Worm (Caenorhabditis elegans) whole organism, L3 larva: Measurements from ENCODE around the gene wrt-8.

Source experiments
- R02D3.7 ChIP-seq: fragments of 150-350 bp; optimal IDR thresholded peaks from 2 replicates; lab custom pipeline; 2014; ENCODE audit warnings: missing biosample characterization, missing genetic modification characterization
- aly-2 ChIP-seq: fragments of 150-350 bp; optimal IDR thresholded peaks from 2 replicates; lab custom pipeline; 2014; ENCODE audit warnings: missing biosample characterization, missing genetic modification characterization
- ceh-16 ChIP-seq: sonication (generic microtip); optimal IDR thresholded peaks from 2 replicates; lab custom pipeline; 2017; ENCODE audit warnings: missing biosample characterization, missing genetic modification characterization
- ceh-28 ChIP-seq: fragments of 150-350 bp; optimal IDR thresholded peaks from 2 replicates; lab custom pipeline; 2014; ENCODE audit warnings: missing biosample characterization, missing genetic modification reagents, missing genetic modification characterization
- ceh-82 ChIP-seq: fragments of 150-350 bp; optimal IDR thresholded peaks from 2 replicates; lab custom pipeline; 2014; ENCODE audit warnings: missing biosample characterization, missing genetic modification characterization
- daf-12 ChIP-seq: fragments of 150-350 bp; optimal IDR thresholded peaks from 2 replicates; lab custom pipeline; 2014; ENCODE audit warnings: missing biosample characterization, missing genetic modification reagents, missing genetic modification characterization
- egl-27 ChIP-seq: sonication (generic microtip); optimal IDR thresholded peaks from 4 replicates; lab custom pipeline; 2017; ENCODE audit warnings: missing biosample characterization, missing genetic modification reagents, missing genetic modification characterization
- egl-5 ChIP-seq: fragments of 150-350 bp; optimal IDR thresholded peaks from 2 replicates; lab custom pipeline; 2017; ENCODE audit warnings: missing biosample characterization, missing genetic modification reagents, missing genetic modification characterization, inconsistent platforms
- elt-1 ChIP-seq: fragments of 150-350 bp; optimal IDR thresholded peaks from 2 replicates; lab custom pipeline; 2014; ENCODE audit warnings: missing biosample characterization, missing genetic modification characterization
- fkh-10 ChIP-seq: sonication (generic microtip); optimal IDR thresholded peaks from 2 replicates; lab custom pipeline; 2017; ENCODE audit warnings: missing biosample characterization, missing genetic modification reagents, missing genetic modification characterization
- fkh-2 ChIP-seq: fragments of 150-350 bp; optimal IDR thresholded peaks from 2 replicates; lab custom pipeline; 2014; ENCODE audit warnings: missing biosample characterization, missing genetic modification reagents, missing genetic modification characterization
- fos-1 ChIP-seq: fragments of 150-350 bp; optimal IDR thresholded peaks from 2 replicates; lab custom pipeline; 2014; ENCODE audit warnings: missing biosample characterization, missing genetic modification characterization
- hmg-11 ChIP-seq: sonication (generic microtip); optimal IDR thresholded peaks from 2 replicates; lab custom pipeline; 2016; ENCODE audit warnings: missing genetic modification characterization, missing compliant biosample characterization
- jun-1 ChIP-seq: fragments of 150-350 bp; optimal IDR thresholded peaks from 2 replicates; lab custom pipeline; 2014; ENCODE audit warnings: missing biosample characterization, missing genetic modification reagents, missing genetic modification characterization
- lin-15B ChIP-seq: fragments of 150-350 bp; optimal IDR thresholded peaks from 2 replicates; lab custom pipeline; 2014; ENCODE audit warnings: missing biosample characterization, missing genetic modification characterization
- lin-39 ChIP-seq: fragments of 150-350 bp; optimal IDR thresholded peaks from 2 replicates; lab custom pipeline; 2018; ENCODE audit warnings: missing biosample characterization, missing genetic modification reagents, missing genetic modification characterization
- lsy-12 ChIP-seq: sonication (generic microtip); optimal IDR thresholded peaks from 2 replicates; lab custom pipeline; 2016; ENCODE audit warnings: mild to moderate bottlenecking, missing genetic modification characterization, missing compliant biosample characterization
- mdl-1 ChIP-seq: fragments of 150-350 bp; optimal IDR thresholded peaks from 2 replicates; lab custom pipeline; 2014; ENCODE audit warnings: missing biosample characterization, missing genetic modification characterization
- mml-1 ChIP-seq: fragments of 150-350 bp; sonication (generic microtip); optimal IDR thresholded peaks from 3 replicates; lab custom pipeline; 2014; ENCODE audit warnings: missing biosample characterization, missing genetic modification characterization
- nfya-1 ChIP-seq: sonication (generic microtip); optimal IDR thresholded peaks from 2 replicates; lab custom pipeline; 2017; ENCODE audit warnings: missing genetic modification characterization, mild to moderate bottlenecking, missing compliant biosample characterization, antibody characterized with exemption, moderate library complexity; ENCODE audit not compliant: insufficient read depth
- nhr-11 ChIP-seq: fragments of 150-350 bp; optimal IDR thresholded peaks from 2 replicates; lab custom pipeline; 2014; ENCODE audit warnings: missing biosample characterization, missing genetic modification characterization
- nhr-23 ChIP-seq: fragments of 150-350 bp; optimal IDR thresholded peaks from 2 replicates; lab custom pipeline; 2014; ENCODE audit warnings: missing biosample characterization, missing genetic modification reagents, missing genetic modification characterization
- nhr-237 ChIP-seq: fragments of 150-350 bp; optimal IDR thresholded peaks from 2 replicates; lab custom pipeline; 2014; ENCODE audit warnings: missing biosample characterization, missing genetic modification characterization
- nhr-25 ChIP-seq: sonication (generic microtip); optimal IDR thresholded peaks from 2 replicates; lab custom pipeline; 2017; ENCODE audit warnings: missing biosample characterization, missing genetic modification characterization
- nhr-43 ChIP-seq: sonication (generic microtip); optimal IDR thresholded peaks from 2 replicates; lab custom pipeline; 2016; ENCODE audit warnings: mild to moderate bottlenecking, missing genetic modification characterization, missing compliant biosample characterization; ENCODE audit not compliant: poor library complexity, severe bottlenecking
- nhr-67 ChIP-seq: fragments of 150-350 bp; optimal IDR thresholded peaks from 2 replicates; lab custom pipeline; 2014; ENCODE audit warnings: missing biosample characterization, missing genetic modification characterization
- pha-4 ChIP-seq: fragments of 150-350 bp; optimal IDR thresholded peaks from 2 replicates; lab custom pipeline; 2014; ENCODE audit warnings: missing biosample characterization, missing genetic modification reagents, missing genetic modification characterization
- sea-2 ChIP-seq: fragments of 150-350 bp; sonication (generic microtip); optimal IDR thresholded peaks from 4 replicates; lab custom pipeline; 2014; ENCODE audit warnings: missing biosample characterization, missing genetic modification reagents, missing genetic modification characterization
- skn-1 ChIP-seq: fragments of 150-350 bp; optimal IDR thresholded peaks from 2 replicates; lab custom pipeline; 2014; ENCODE audit warnings: missing biosample characterization, missing genetic modification characterization
- snpc-4 ChIP-seq: fragments of 150-350 bp; optimal IDR thresholded peaks from 2 replicates; lab custom pipeline; 2014; ENCODE audit warnings: missing biosample characterization, missing genetic modification characterization
- unc-39 ChIP-seq: sonication (generic microtip); optimal IDR thresholded peaks from 4 replicates; lab custom pipeline; 2017; ENCODE audit warnings: missing biosample characterization, missing genetic modification characterization
- unc-62 ChIP-seq: fragments of 150-350 bp; sonication (generic microtip); optimal IDR thresholded peaks from 4 replicates; lab custom pipeline; 2014; ENCODE audit warnings: missing biosample characterization, missing genetic modification reagents, missing genetic modification characterization
- zag-1 ChIP-seq: fragments of 150-350 bp; optimal IDR thresholded peaks from 2 replicates; lab custom pipeline; 2014; ENCODE audit warnings: missing biosample characterization, missing genetic modification characterization
- ztf-11 ChIP-seq: fragments of 150-350 bp; optimal IDR thresholded peaks from 2 replicates; lab custom pipeline; 2014; ENCODE audit warnings: missing biosample characterization, missing genetic modification characterization
- ztf-4 ChIP-seq: fragments of 150-350 bp; optimal IDR thresholded peaks from 2 replicates; lab custom pipeline; 2014; ENCODE audit warnings: missing biosample characterization, missing genetic modification characterization

wrt-8 gene

ce11 chrV:15379817-15380216, 35.4 kb upstream of the wrt-8 start, which contains the start of gene srh-251:
Gene srh-251, minus strand, starts transcription at chrV:15379917.
- no peak for TF ChIP-seq unc-62 (GFP tag; lab: Kevin White, UChicago)
- no peak for TF ChIP-seq nhr-11 (tag; lab: Kevin White, UChicago)

- TF ChIP-seq R02D3.7 (tag; lab: Kevin White, UChicago) = no peak
- TF ChIP-seq pha-4 (tag; lab: Kevin White, UChicago) = no peak
- TF ChIP-seq lsy-12 = no peak
- no peak for TF ChIP-seq fkh-2 (tag; lab: Kevin White, UChicago)
- no peak for TF ChIP-seq nhr-67 (tag; lab: Kevin White, UChicago)
- TF ChIP-seq nhr-25 (tag; lab: Kevin White, UChicago) = no peak
- TF ChIP-seq daf-12 (tag; lab: Kevin White, UChicago) = no peak
- no peak for TF ChIP-seq mml-1
- TF ChIP-seq nhr-43 = no peak
- TF ChIP-seq unc-39 (tag; lab: Kevin White, UChicago) = no peak
- TF ChIP-seq fkh-10 (GFP tag; lab: Kevin White, UChicago) = no peak
- TF ChIP-seq nhr-23 (tag; lab: Kevin White, UChicago) = no peak
- no peak for TF ChIP-seq jun-1 (tag; lab: Kevin White, UChicago)
- no peak for TF ChIP-seq fos-1 (tag; lab: Kevin White, UChicago)
- TF ChIP-seq elt-1 (tag; lab: Kevin White, UChicago) = no peak
- no peak for TF ChIP-seq unc-62 (GFP tag; lab: Kevin White, UChicago)
- TF ChIP-seq ztf-11 (tag; lab: Kevin White, UChicago) = no peak
Observed at ce11 chrV:15377903-15378302, 33.5 kb upstream of the wrt-8 start, which contains the start of gene srh-122. Gene srh-122, minus strand, starts transcription at chrV:15378003.

- TF ChIP-seq lin-15B (tag; lab: Kevin White, UChicago) (no peak), nhr-25 (tag; lab: Kevin White, UChicago) (no peak), lin-39 (tag; lab: Kevin White, UChicago) (no peak), hmg-11 (tag; lab: Kevin White, UChicago) (no peak), lsy-12 (no peak), unc-39 (tag; lab: Kevin White, UChicago) (no peak), egl-5 (tag; lab: Kevin White, UChicago) (no peak), mdl-1 (no peak), sea-2 (no peak), nfya-1 (no peak), egl-27 (tag; lab: Kevin White, UChicago) (no peak), ztf-4 (no peak)
Observed at ce11 chrV:15376223-15376622, 31.8 kb upstream of the wrt-8 start, which contains the start of gene srh-52. Gene srh-52, minus strand, starts transcription at chrV:15376323.

- TF ChIP-seq lin-15B (tag; lab: Kevin White, UChicago) (no peak), ceh-28 (no peak), skn-1 (no peak)
- TF ChIP-seq, all 47 proteins: peak for 0
Observed at ce11 chrV:15369707-15370106, 25.3 kb upstream of the wrt-8 start, which contains the start of gene nhr-269. Gene nhr-269, minus strand, starts transcription at chrV:15369807.

ce11 chrV:15367770-15368169, 23.4 kb upstream of the wrt-8 start:
- TF ChIP-seq nhr-11 (tag; lab: Kevin White, UChicago) = no peak
- no peak for TF ChIP-seq zag-1
- no peak for TF ChIP-seq lin-39 (tag; lab: Kevin White, UChicago)
- no peak for TF ChIP-seq lin-15B (tag; lab: Kevin White, UChicago)
- TF ChIP-seq ceh-16 (tag; lab: Kevin White, UChicago) = no peak
- no peak for TF ChIP-seq jun-1 (tag; lab: Kevin White, UChicago)
- no peak for TF ChIP-seq nfya-1
- TF ChIP-seq pha-4 (tag; lab: Kevin White, UChicago) = no peak
- no peak for TF ChIP-seq ceh-28
- TF ChIP-seq R02D3.7 (tag; lab: Kevin White, UChicago) = no peak
- no peak for TF ChIP-seq aly-2 (tag; lab: Kevin White, UChicago)
- no peak for TF ChIP-seq ceh-82 (tag; lab: Kevin White, UChicago)
- no peak for TF ChIP-seq egl-5 (tag; lab: Kevin White, UChicago)
- TF ChIP-seq snpc-4 = no peak
- TF ChIP-seq egl-27 (tag; lab: Kevin White, UChicago) = no peak
- TF ChIP-seq unc-39 (tag; lab: Kevin White, UChicago) = no peak
- no peak for TF ChIP-seq ztf-4
- TF ChIP-seq mml-1 = no peak
- TF ChIP-seq nhr-237 (tag; lab: Kevin White, UChicago) = no peak
- TF ChIP-seq nhr-43 = no peak
